Fruit fly (Drosophila melanogaster) whole organism, embryonic: Measurements from ENCODE around the gene fz.
A peak's percentile ranks its signal among the peaks of the same experiment; 100 is the strongest.

Experiments
- Aef1 ChIP-seq: fragments of 200-800 bp; sonication (Bioruptor generic); IDR thresholded peaks from 3 replicates; pipeline ENCODE4 v1.3.6; 2022; ENCODE audit warnings: missing biosample characterization, missing genetic modification characterization
- BEAF-32 ChIP-seq: fragments of 200-800 bp; sonication (Bioruptor generic); optimal IDR thresholded peaks from 3 replicates; lab custom pipeline; 2017; ENCODE audit warnings: missing biosample characterization, missing genetic modification characterization, mild to moderate bottlenecking, moderate library complexity, missing genetic modification reagents
- CG10209 ChIP-seq: fragments of 200-800 bp; sonication (Bioruptor generic); optimal IDR thresholded peaks from 3 replicates; lab custom pipeline; 2017; ENCODE audit warnings: missing biosample characterization, mild to moderate bottlenecking, missing genetic modification characterization, missing genetic modification reagents
- CG10565 ChIP-seq: fragments of 200-800 bp; sonication (Bioruptor generic); optimal IDR thresholded peaks from 3 replicates; lab custom pipeline; 2016; ENCODE audit warnings: missing biosample characterization, mild to moderate bottlenecking, missing genetic modification characterization
- CG12391 ChIP-seq: fragments of 200-800 bp; sonication (Bioruptor generic); optimal IDR thresholded peaks from 3 replicates; lab custom pipeline; 2018; ENCODE audit warnings: missing biosample characterization, mild to moderate bottlenecking, missing genetic modification characterization, moderate library complexity
- CG12769 ChIP-seq: fragments of 200-800 bp; sonication (Bioruptor generic); optimal IDR thresholded peaks from 2 replicates; lab custom pipeline; 2019; ENCODE audit warnings: missing biosample characterization, mild to moderate bottlenecking, missing genetic modification characterization, moderate library complexity
- CG14441 ChIP-seq: fragments of 200-800 bp; sonication (Bioruptor generic); IDR thresholded peaks from 2 replicates; pipeline ENCODE4 v1.3.6; 2022; ENCODE audit warnings: missing biosample characterization, missing genetic modification characterization
- CG14667 ChIP-seq: fragments of 200-800 bp; sonication (Bioruptor generic); IDR thresholded peaks from 2 replicates; pipeline ENCODE4 v1.3.6; 2022; ENCODE audit warnings: missing biosample characterization, missing genetic modification characterization
- CG15479 ChIP-seq: fragments of 200-800 bp; sonication (Bioruptor generic); optimal IDR thresholded peaks from 3 replicates; lab custom pipeline; 2019; ENCODE audit warnings: missing biosample characterization, mild to moderate bottlenecking, missing genetic modification characterization, moderate library complexity
- CG17359 ChIP-seq: fragments of 200-800 bp; sonication (Bioruptor generic); optimal IDR thresholded peaks from 3 replicates; lab custom pipeline; 2018; ENCODE audit warnings: missing biosample characterization, mild to moderate bottlenecking, missing genetic modification characterization, moderate library complexity
- CG18262 ChIP-seq: fragments of 200-800 bp; optimal IDR thresholded peaks from 3 replicates; lab custom pipeline; 2019; ENCODE audit warnings: missing biosample characterization, mild to moderate bottlenecking, missing genetic modification characterization, moderate library complexity
- CG2875 ChIP-seq: fragments of 200-800 bp; sonication (Bioruptor generic); optimal IDR thresholded peaks from 2 replicates; lab custom pipeline; 2017; ENCODE audit warnings: missing biosample characterization, mild to moderate bottlenecking, missing genetic modification characterization, missing genetic modification reagents
- CG31388 ChIP-seq: fragments of 200-800 bp; sonication (Bioruptor generic); optimal IDR thresholded peaks from 2 replicates; lab custom pipeline; 2016; ENCODE audit warnings: missing biosample characterization, missing genetic modification characterization
- CG5180 ChIP-seq: fragments of 200-800 bp; sonication (Bioruptor generic); optimal IDR thresholded peaks from 3 replicates; lab custom pipeline; 2017; ENCODE audit warnings: missing biosample characterization, missing genetic modification characterization, mild to moderate bottlenecking, moderate library complexity, missing genetic modification reagents
- CG6683 ChIP-seq: fragments of 200-800 bp; sonication (Bioruptor generic); optimal IDR thresholded peaks from 2 replicates; lab custom pipeline; 2017; ENCODE audit warnings: missing biosample characterization, mild to moderate bottlenecking, missing genetic modification characterization, missing genetic modification reagents
- CG8478 ChIP-seq: fragments of >200 bp; optimal IDR thresholded peaks from 2 replicates; lab custom pipeline; 2018
- CG9215 ChIP-seq: fragments of 200-800 bp; sonication (Bioruptor generic); IDR thresholded peaks from 2 replicates; pipeline ENCODE4 v1.3.6; 2022; ENCODE audit warnings: missing biosample characterization, missing genetic modification characterization
- CG9609 ChIP-seq: fragments of 200-800 bp; sonication (Bioruptor generic); optimal IDR thresholded peaks from 3 replicates; lab custom pipeline; 2016; ENCODE audit warnings: missing biosample characterization, missing genetic modification characterization
- Deaf1 ChIP-seq: fragments of 200-800 bp; optimal IDR thresholded peaks from 3 replicates; lab custom pipeline; 2019; ENCODE audit warnings: missing biosample characterization, mild to moderate bottlenecking, missing genetic modification characterization, moderate library complexity
- Dll ChIP-seq: fragments of 200-800 bp; sonication (Bioruptor generic); IDR thresholded peaks from 4 replicates; pipeline ENCODE4 v1.3.6; 2022; ENCODE audit warnings: missing biosample characterization, missing genetic modification characterization; ENCODE audit not compliant: partially characterized antibody
- E2f1 ChIP-seq: fragments of 200-800 bp; sonication (Bioruptor generic); IDR thresholded peaks from 2 replicates; pipeline ENCODE4 v1.3.6; 2022; ENCODE audit warnings: missing biosample characterization, missing genetic modification characterization
- ERR ChIP-seq: fragments of 200-800 bp; sonication (Bioruptor generic); optimal IDR thresholded peaks from 2 replicates; lab custom pipeline; 2016; ENCODE audit warnings: missing biosample characterization, missing genetic modification characterization
- Eip74EF ChIP-seq, 2 experiments: fragments of 200-800 bp in 1 of 2; fragments of >200 bp in 1 of 2; sonication (Bioruptor generic) in 1 of 2; optimal IDR thresholded peaks; 2 replicates each; lab custom pipeline; 2017 to 2019; ENCODE audit warnings: missing biosample characterization in 2 of 2, missing genetic modification characterization in 2 of 2, mild to moderate bottlenecking in 1 of 2, moderate library complexity in 1 of 2
- H2.0 ChIP-seq: fragments of 200-800 bp; sonication (Bioruptor generic); IDR thresholded peaks from 2 replicates; pipeline ENCODE4 v1.3.6; 2022; ENCODE audit warnings: missing biosample characterization, missing genetic modification characterization
- HHEX ChIP-seq: fragments of 200-800 bp; sonication (Bioruptor generic); optimal IDR thresholded peaks from 3 replicates; lab custom pipeline; 2017; ENCODE audit warnings: missing biosample characterization, mild to moderate bottlenecking, missing genetic modification characterization, missing genetic modification reagents
- HLHmδ ChIP-seq: fragments of 200-800 bp; sonication (Bioruptor generic); optimal IDR thresholded peaks from 2 replicates; lab custom pipeline; 2018; ENCODE audit warnings: missing biosample characterization, mild to moderate bottlenecking, missing genetic modification characterization, moderate library complexity
- MBD-R2 ChIP-seq: fragments of 200-800 bp; sonication (Bioruptor generic); IDR thresholded peaks from 2 replicates; pipeline ENCODE4 v1.3.6; 2022; ENCODE audit warnings: missing biosample characterization, missing genetic modification characterization
- Oli ChIP-seq: fragments of 200-800 bp; sonication (Bioruptor generic); optimal IDR thresholded peaks from 2 replicates; lab custom pipeline; 2018; ENCODE audit warnings: missing biosample characterization, mild to moderate bottlenecking, missing genetic modification characterization, moderate library complexity
- Six4 ChIP-seq: fragments of 200-800 bp; sonication (Bioruptor generic); optimal IDR thresholded peaks from 2 replicates; lab custom pipeline; 2016; ENCODE audit warnings: missing biosample characterization, missing genetic modification characterization
- Ssrp ChIP-seq: fragments of 200-800 bp; sonication (Bioruptor generic); optimal IDR thresholded peaks from 2 replicates; lab custom pipeline; 2018; ENCODE audit warnings: missing biosample characterization, mild to moderate bottlenecking, missing genetic modification characterization, moderate library complexity
- Xrp1 ChIP-seq: fragments of 200-800 bp; sonication (Bioruptor generic); IDR thresholded peaks from 2 replicates; pipeline ENCODE4 v1.3.6; 2022; ENCODE audit warnings: missing biosample characterization, missing genetic modification characterization
- YL-1 ChIP-seq: fragments of 200-800 bp; sonication (Bioruptor generic); optimal IDR thresholded peaks from 3 replicates; lab custom pipeline; 2017; ENCODE audit warnings: missing biosample characterization, mild to moderate bottlenecking, missing genetic modification characterization
- danr ChIP-seq: fragments of 200-800 bp; sonication (Bioruptor generic); IDR thresholded peaks from 2 replicates; pipeline ENCODE4 v1.3.6; 2022; ENCODE audit warnings: missing biosample characterization, missing genetic modification characterization
- fd64A ChIP-seq: fragments of 200-800 bp; sonication (Bioruptor generic); optimal IDR thresholded peaks from 3 replicates; lab custom pipeline; 2018; ENCODE audit warnings: missing biosample characterization, mild to moderate bottlenecking, missing genetic modification characterization
- gfzf ChIP-seq: fragments of 200-800 bp; sonication (Bioruptor generic); optimal IDR thresholded peaks from 2 replicates; lab custom pipeline; 2016; ENCODE audit warnings: missing biosample characterization, mild to moderate bottlenecking, missing genetic modification characterization, moderate library complexity
- gt ChIP-seq: fragments of 200-800 bp; sonication (Bioruptor generic); IDR thresholded peaks from 2 replicates; pipeline ENCODE4 v1.3.6; 2022; ENCODE audit warnings: missing biosample characterization, missing genetic modification characterization
- h ChIP-seq: fragments of >200 bp; optimal IDR thresholded peaks from 2 replicates; lab custom pipeline; 2017
- hb ChIP-seq: fragments of 200-800 bp; sonication (Bioruptor generic); IDR thresholded peaks from 3 replicates; pipeline ENCODE4 v1.3.6; 2022; ENCODE audit warnings: missing biosample characterization, missing genetic modification characterization; ENCODE audit not compliant: partially characterized antibody
- p53 ChIP-seq: fragments of 200-800 bp; sonication (Bioruptor generic); optimal IDR thresholded peaks from 2 replicates; lab custom pipeline; 2016; ENCODE audit warnings: missing biosample characterization, missing genetic modification characterization
- pfk ChIP-seq: fragments of 200-800 bp; sonication (Bioruptor generic); optimal IDR thresholded peaks from 2 replicates; lab custom pipeline; 2018; ENCODE audit warnings: missing biosample characterization, mild to moderate bottlenecking, missing genetic modification characterization, moderate library complexity
- psq ChIP-seq: fragments of 200-800 bp; sonication (Bioruptor generic); optimal IDR thresholded peaks from 2 replicates; lab custom pipeline; 2017; ENCODE audit warnings: missing biosample characterization, missing genetic modification characterization
- pum ChIP-seq: fragments of 200-800 bp; sonication (Bioruptor generic); optimal IDR thresholded peaks from 2 replicates; lab custom pipeline; 2016; ENCODE audit warnings: missing biosample characterization, missing genetic modification characterization
- pzg ChIP-seq: fragments of 200-800 bp; sonication (Bioruptor generic); optimal IDR thresholded peaks from 3 replicates; lab custom pipeline; 2018; ENCODE audit warnings: missing biosample characterization, mild to moderate bottlenecking, missing genetic modification characterization, moderate library complexity
- repo ChIP-seq: fragments of 200-800 bp; sonication (Bioruptor generic); optimal IDR thresholded peaks from 2 replicates; lab custom pipeline; 2016; ENCODE audit warnings: missing biosample characterization, missing genetic modification characterization
- salm ChIP-seq: fragments of 200-800 bp; sonication (Bioruptor generic); optimal IDR thresholded peaks from 2 replicates; lab custom pipeline; 2018; ENCODE audit warnings: missing biosample characterization, mild to moderate bottlenecking, missing genetic modification characterization
- sqz ChIP-seq: fragments of 200-800 bp; sonication (Bioruptor generic); optimal IDR thresholded peaks from 3 replicates; lab custom pipeline; 2018; ENCODE audit warnings: missing biosample characterization, mild to moderate bottlenecking, missing genetic modification characterization
- sr ChIP-seq: fragments of 200-800 bp; sonication (Bioruptor generic); IDR thresholded peaks from 3 replicates; pipeline ENCODE4 v1.3.6; 2022; ENCODE audit warnings: missing biosample characterization, missing genetic modification characterization
- tup ChIP-seq: fragments of 200-800 bp; sonication (Bioruptor generic); optimal IDR thresholded peaks from 2 replicates; lab custom pipeline; 2016; ENCODE audit warnings: missing biosample characterization, mild to moderate bottlenecking, missing genetic modification characterization, moderate library complexity
- twi ChIP-seq: fragments of 200-800 bp; optimal IDR thresholded peaks from 2 replicates; lab custom pipeline; 2019; ENCODE audit warnings: missing biosample characterization, mild to moderate bottlenecking, missing genetic modification characterization, moderate library complexity
- vnd ChIP-seq: fragments of 200-800 bp; sonication (Bioruptor generic); IDR thresholded peaks from 3 replicates; pipeline ENCODE4 v1.3.6; 2022; ENCODE audit warnings: missing biosample characterization, missing genetic modification characterization; ENCODE audit not compliant: partially characterized antibody
- zfh1 ChIP-seq: fragments of 200-800 bp; sonication (Bioruptor generic); IDR thresholded peaks from 3 replicates; pipeline ENCODE4 v1.3.6; 2022; ENCODE audit warnings: missing biosample characterization, missing genetic modification characterization

Gene fz

DNA sequence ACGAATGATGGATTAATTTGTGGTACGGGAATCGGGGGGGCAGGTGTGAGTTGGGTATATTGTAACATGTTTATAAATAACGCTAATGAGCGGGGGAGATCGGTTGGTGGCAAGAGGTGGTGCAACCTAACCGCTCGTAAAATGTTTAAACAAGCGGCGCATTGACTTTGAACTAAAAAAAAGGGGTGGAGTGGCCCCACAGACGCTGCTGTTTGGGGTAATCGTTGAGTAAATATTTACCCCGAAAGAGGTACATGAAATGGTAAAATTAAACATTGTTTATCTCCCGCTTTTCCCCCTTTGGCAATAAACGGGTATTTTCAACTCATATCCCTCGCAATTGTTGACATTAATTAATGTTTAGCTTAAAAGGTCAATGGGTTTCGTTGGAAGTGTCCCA is 92.0 kb downstream of the fz start (continued):
- TF ChIP-seq HHEX (GFP tag; lab: Kevin White, UChicago) (peak; percentile 66), zfh1 (GFP tag; lab: Robert Waterston, UW) (peak; percentile 71; the same call in 2 of the 3 replicates), repo (no peak), Dll (GFP tag; lab: Robert Waterston, UW) (no peak), CG9215 (no peak), CG8478 (no peak), sqz (peak; percentile 83), CG31388 (no peak), CG10565 (GFP tag; lab: Kevin White, UChicago) (no peak), Deaf1 (no peak), CG12391 (tag; lab: Kevin White, UChicago) (peak; percentile 36), Ssrp (tag; lab: Kevin White, UChicago) (no peak), CG12769 (peak; percentile 66), CG14667 (GFP tag; lab: Robert Waterston, UW) (no peak), YL-1 (peak; percentile 45), gfzf (GFP tag; lab: Kevin White, UChicago) (no peak), CG14441 (peak; percentile 50; the same call in 1 of the 2 replicates), pfk (no peak), CG6683 (GFP tag; lab: Kevin White, UChicago) (peak; percentile 28), CG2875 (GFP tag; lab: Kevin White, UChicago) (peak; percentile 83), ERR (GFP tag; lab: Kevin White, UChicago) (no peak), pzg (GFP tag; lab: Kevin White, UChicago) (no peak), Eip74EF (GFP tag; optimal IDR thresholded peaks at IDR 0.05; lab: Kevin White, UChicago) (peak in 1 of 2 experiments; percentile 70), danr (GFP tag; lab: Robert Waterston, UW) (no peak), Oli (tag; lab: Kevin White, UChicago) (peak; percentile 34), H2.0 (GFP tag; lab: Robert Waterston, UW) (no peak; the same call in 1 of the 2 replicates), psq (no peak), CG9609 (GFP tag; lab: Kevin White, UChicago) (no peak), Six4 (no peak), CG10209 (GFP tag; lab: Kevin White, UChicago) (peak; percentile 65), tup (no peak), Aef1 (GFP tag; lab: Robert Waterston, UW) (no peak), BEAF-32 (GFP tag; lab: Kevin White, UChicago) (no peak), fd64A (GFP tag; lab: Kevin White, UChicago) (peak; percentile 94), MBD-R2 (no peak), E2f1 (GFP tag; lab: Robert Waterston, UW) (peak; percentile 13; the same call in 1 of the 2 replicates), CG18262 (tag; lab: Kevin White, UChicago) (peak; percentile 73), pum (GFP tag; lab: Kevin White, UChicago) (no peak), CG5180 (GFP tag; lab: Kevin White, UChicago) (peak; percentile 76), gt (GFP tag; lab: Robert Waterston, UW) (no peak), salm (tag; lab: Kevin White, UChicago) (peak; percentile 77), p53 (GFP tag; lab: Kevin White, UChicago) (no peak), h (lab: Kevin White, UChicago) (no peak), twi (tag; lab: Kevin White, UChicago) (peak; percentile 68), vnd (GFP tag; lab: Robert Waterston, UW) (no peak), hb (GFP tag; lab: Robert Waterston, UW) (no peak), HLHmδ (GFP tag; lab: Kevin White, UChicago) (peak; percentile 10), Xrp1 (GFP tag; lab: Robert Waterston, UW) (peak; percentile 67), CG17359 (tag; lab: Kevin White, UChicago) (peak; percentile 55), CG15479 (GFP tag; lab: Kevin White, UChicago) (no peak), sr (no peak)
